Worm (Caenorhabditis elegans): Measurements from ENCODE around the gene fbxb-13.

ce11 chrII:1741248-1741647 lies 46.8 kb upstream of the fbxb-13 start, which contains the start of gene K07G6.1:
- TF ChIP-seq nhr-11 (tag; optimal IDR thresholded peaks at IDR 0.05) (no peak), ZK546.5 (tag; optimal IDR thresholded peaks at IDR 0.05) (no peak), snpc-4 (tag; optimal IDR thresholded peaks at IDR 0.05) (no peak)
